Fruit fly (Drosophila melanogaster): ENCODE data around the gene CG14011.

Gene CG14011

dm6 chr2L:5569503-5569902, 11.4 kb downstream of the CG14011 start (continued):
- TF ChIP-seq ro (GFP tag; IDR thresholded peaks at IDR 0.05) (no peak; the same call in 1 of the 2 replicates), tup (GFP tag; optimal IDR thresholded peaks at IDR 0.05) (no peak), ewg (GFP tag; optimal IDR thresholded peaks at IDR 0.05) (no peak), tll (GFP tag; optimal IDR thresholded peaks at IDR 0.05) (no peak), CG16779 (GFP tag; IDR thresholded peaks at IDR 0.05) (no peak), zfh2 (GFP tag; optimal IDR thresholded peaks at IDR 0.05) (no peak), CG18476 (GFP tag; optimal IDR thresholded peaks at IDR 0.05) (no peak), CG17361 (GFP tag; IDR thresholded peaks at IDR 0.05) (no peak), CG10654 (GFP tag; optimal IDR thresholded peaks at IDR 0.05) (no peak), CG32532 (GFP tag; IDR thresholded peaks at IDR 0.05) (peak; percentile 56; the same call in 1 of the 2 replicates), Sry-β (GFP tag; optimal IDR thresholded peaks at IDR 0.05) (no peak), CG14710 (tag; optimal IDR thresholded peaks at IDR 0.05) (no peak), CG10274 (GFP tag; optimal IDR thresholded peaks at IDR 0.05) (no peak), CG2875 (GFP tag; optimal IDR thresholded peaks at IDR 0.05) (no peak), CG3281 (GFP tag; optimal IDR thresholded peaks at IDR 0.05) (peak; percentile 34), CG7928 (GFP tag; optimal IDR thresholded peaks at IDR 0.05) (no peak), Oaz (GFP tag; IDR thresholded peaks at IDR 0.05) (peak; percentile 33; the same call in 1 of the 2 replicates), chn (GFP tag; optimal IDR thresholded peaks at IDR 0.05) (no peak), aop (GFP tag; IDR thresholded peaks at IDR 0.05) (no peak), trem (tag; optimal IDR thresholded peaks at IDR 0.05) (no peak), CG31441 (GFP tag; IDR thresholded peaks at IDR 0.05) (no peak), danr (GFP tag; IDR thresholded peaks at IDR 0.05) (0 out of 2 replicates have a peak, but pooled peaks have one; percentile 7), Bgb (GFP tag; IDR thresholded peaks at IDR 0.05; ENCODE audit: partially characterized antibody) (no peak), Ets65A (GFP tag) (peak; percentile 93), CG3407 (GFP tag; optimal IDR thresholded peaks at IDR 0.05) (no peak), CG14441 (GFP tag; IDR thresholded peaks at IDR 0.05) (no peak), CG16813 (GFP tag; IDR thresholded peaks at IDR 0.05; ENCODE audit: partially characterized antibody) (no peak), CG8924 (tag; optimal IDR thresholded peaks at IDR 0.05) (no peak), jumu (GFP tag; optimal IDR thresholded peaks at IDR 0.05) (no peak), unc-4 (GFP tag; IDR thresholded peaks at IDR 0.05; ENCODE audit: partially characterized antibody) (no peak), bsh (GFP tag; optimal IDR thresholded peaks at IDR 0.05) (no peak), disco-r (GFP tag; optimal IDR thresholded peaks at IDR 0.05) (no peak), Hr51 (GFP tag; optimal IDR thresholded peaks at IDR 0.05) (peak in 1 of 2 experiments; percentile 43), prd (optimal IDR thresholded peaks at IDR 0.05) (no peak), prd (GFP tag; IDR thresholded peaks at IDR 0.05) (peak; percentile 27; the same call in 1 of the 3 replicates), CG8359 (GFP tag; optimal IDR thresholded peaks at IDR 0.05; ENCODE audit: borderline replicate concordance) (no peak), Fer1 (GFP tag; optimal IDR thresholded peaks at IDR 0.05) (no peak), hth (optimal IDR thresholded peaks at IDR 0.05) (no peak), h (optimal IDR thresholded peaks at IDR 0.05) (no peak), CG7372 (GFP tag; IDR thresholded peaks at IDR 0.05) (no peak), CG7839 (tag; optimal IDR thresholded peaks at IDR 0.05) (peak; percentile 58), bowl (GFP tag; IDR thresholded peaks at IDR 0.05) (no peak), sens (GFP tag) (no peak), CG4820 (GFP tag; optimal IDR thresholded peaks at IDR 0.05) (no peak), CG30431 (GFP tag; optimal IDR thresholded peaks at IDR 0.05) (no peak), knrl (GFP tag; IDR thresholded peaks at IDR 0.05; ENCODE audit: partially characterized antibody) (no peak), CG4730 (GFP tag; IDR thresholded peaks at IDR 0.05) (no peak), cwo (GFP tag; optimal IDR thresholded peaks at IDR 0.05) (peak; percentile 18), sima (GFP tag; optimal IDR thresholded peaks at IDR 0.05) (no peak), CG4360 (GFP tag; IDR thresholded peaks at IDR 0.05) (no peak), slp2 (GFP tag; optimal IDR thresholded peaks at IDR 0.05) (no peak), al (GFP tag; IDR thresholded peaks at IDR 0.05) (0 out of 2 replicates have a peak, but pooled peaks have one; percentile 10)
